Fruit fly (Drosophila melanogaster): Measurements from ENCODE around the gene CG6094.

- TF ChIP-seq psq (optimal IDR thresholded peaks at IDR 0.05) (no peak), Dll (optimal IDR thresholded peaks at IDR 0.05) (no peak), EcR (GFP tag; optimal IDR thresholded peaks at IDR 0.05) (no peak), CG8478 (optimal IDR thresholded peaks at IDR 0.05) (no peak)
Measured at dm6 chr2L:10528984-10529383, 22.1 kb downstream of the CG6094 start.

Measured in whole organism.